Fruit fly (Drosophila melanogaster): Measurements from ENCODE around the gene Dnali1.
A peak's percentile ranks its signal among the peaks of the same experiment; 100 is the strongest.

DNA sequence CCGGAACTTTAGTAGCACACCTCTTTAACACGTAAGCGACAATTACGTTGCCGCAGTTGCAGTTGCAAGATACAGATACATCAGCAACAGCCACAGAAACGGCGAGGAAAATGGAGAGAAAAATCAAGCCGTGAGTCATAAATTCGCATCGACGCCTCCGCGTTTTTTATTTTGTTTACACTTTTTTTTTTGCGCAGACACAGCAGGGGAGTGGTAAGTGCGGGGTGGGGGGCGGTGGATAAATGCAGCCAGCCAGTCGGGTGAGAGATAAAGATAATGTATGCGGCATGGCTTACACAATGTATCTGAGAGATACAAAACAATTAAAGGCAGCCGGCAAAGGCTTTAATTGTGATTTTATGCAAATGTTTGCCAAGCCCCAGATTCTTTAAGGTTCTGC, 28.0 kb downstream of the Dnali1 start:
- no peak for TF ChIP-seq CG6689 (GFP tag; IDR thresholded peaks at IDR 0.05)
- no peak for TF ChIP-seq CG1024 (GFP tag; IDR thresholded peaks at IDR 0.05)
- TF ChIP-seq CG5180 (GFP tag; optimal IDR thresholded peaks at IDR 0.05), result peak; percentile 10
- TF ChIP-seq CG4707 (GFP tag; optimal IDR thresholded peaks at IDR 0.05), result no peak
- TF ChIP-seq CG5245 (GFP tag; optimal IDR thresholded peaks at IDR 0.05), result no peak
- no peak for TF ChIP-seq trem (tag; optimal IDR thresholded peaks at IDR 0.05)
- no peak for TF ChIP-seq ATbp (GFP tag; optimal IDR thresholded peaks at IDR 0.05)
- no peak for TF ChIP-seq HLH54F (GFP tag; optimal IDR thresholded peaks at IDR 0.05)

Data from whole organism, embryonic.